Worm (Caenorhabditis elegans): ENCODE measurements around the gene trpp-6.

DNA sequence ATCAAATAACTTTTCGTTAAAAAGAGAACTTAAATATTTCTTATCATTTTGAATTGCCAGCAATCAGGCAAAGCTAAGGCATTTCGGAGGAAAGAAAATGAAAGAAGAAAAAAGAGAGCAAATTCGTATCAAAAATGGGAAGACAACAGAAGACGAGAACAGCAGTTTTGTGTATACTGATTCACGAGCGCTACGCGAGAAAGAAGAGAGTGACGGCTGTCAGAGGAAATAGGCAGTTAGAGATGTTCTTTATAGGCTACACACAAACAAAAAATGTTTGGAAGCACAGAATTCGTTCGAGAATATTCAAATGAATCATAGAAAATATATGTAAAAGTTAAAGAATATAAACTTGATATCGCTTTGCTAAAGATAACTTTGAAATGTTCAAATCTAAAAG is 6.9 kb upstream of the trpp-6 start:
- TF ChIP-seq T22C8.4 (GFP tag; IDR thresholded peaks at IDR 0.05): no peak
- TF ChIP-seq ztf-23 (GFP tag; IDR thresholded peaks at IDR 0.05): no peak
- TF ChIP-seq flt-1 (GFP tag; IDR thresholded peaks at IDR 0.05): no peak
- no peak for TF ChIP-seq med-1 (GFP tag; optimal IDR thresholded peaks at IDR 0.05; ENCODE audit: insufficient read depth)
- TF ChIP-seq cog-1 (tag; optimal IDR thresholded peaks at IDR 0.05): no peak

All from whole organism, midembryonic.